Worm (Caenorhabditis elegans) whole organism, L1 larva: Measurements from ENCODE around the gene basl-1.

Experiments
- Y116A8C.19 ChIP-seq: sonication (generic microtip); optimal IDR thresholded peaks from 2 replicates; lab custom pipeline; 2016; ENCODE audit warnings: missing compliant biosample characterization, missing genetic modification characterization, borderline replicate concordance
- ama-1 ChIP-seq: fragments of 150-350 bp; optimal IDR thresholded peaks from 2 replicates; lab custom pipeline; 2014
- blmp-1 ChIP-seq: fragments of 150-350 bp; optimal IDR thresholded peaks from 2 replicates; lab custom pipeline; 2014; ENCODE audit warnings: missing biosample characterization, missing genetic modification characterization
- ceh-63 ChIP-seq: fragments of 200-800 bp; sonication (Bioruptor generic); optimal IDR thresholded peaks from 2 replicates; lab custom pipeline; 2018; ENCODE audit warnings: mild to moderate bottlenecking, missing genetic modification characterization, missing compliant biosample characterization
- ces-1 ChIP-seq: fragments of 150-350 bp; optimal IDR thresholded peaks from 2 replicates; lab custom pipeline; 2014; ENCODE audit warnings: missing biosample characterization, missing genetic modification reagents, missing genetic modification characterization
- efl-1 ChIP-seq, 4 experiments: fragments of 150-350 bp; optimal IDR thresholded peaks in 3 of 4; peaks in 1 of 4; 1 replicate in 1 of 4; 2 replicates in 3 of 4; lab custom pipeline; 2014; ENCODE audit warnings: missing biosample characterization in 2 of 4, missing genetic modification characterization in 2 of 4, missing genetic modification reagents in 2 of 4
- egl-13 ChIP-seq: sonication (generic microtip); optimal IDR thresholded peaks from 2 replicates; lab custom pipeline; 2016; ENCODE audit warnings: missing genotype, missing genetic modification reagents, missing genetic modification characterization, missing compliant biosample characterization
- elt-3 ChIP-seq, 6 experiments: fragments of 150-350 bp in 1 of 6; sonication (generic microtip); optimal IDR thresholded peaks; 2 replicates each; lab custom pipeline; 2017 to 2018; ENCODE audit warnings: missing biosample characterization in 6 of 6, missing genetic modification characterization in 6 of 6, inconsistent platforms in 1 of 6
- fkh-10 ChIP-seq: sonication (generic microtip); optimal IDR thresholded peaks from 2 replicates; lab custom pipeline; 2017; ENCODE audit warnings: missing biosample characterization, missing genetic modification reagents, missing genetic modification characterization
- fos-1 ChIP-seq: fragments of 150-350 bp; optimal IDR thresholded peaks from 2 replicates; lab custom pipeline; 2014; ENCODE audit warnings: missing biosample characterization, missing genetic modification characterization
- grh-1 ChIP-seq: fragments of 200-800 bp; sonication (Bioruptor generic); IDR thresholded peaks from 2 replicates; pipeline ENCODE4 v1.3.6; 2022; ENCODE audit warnings: missing genetic modification reagents, missing genetic modification characterization, missing compliant biosample characterization
- hlh-17 ChIP-seq: fragments of 200-800 bp; sonication (Bioruptor generic); optimal IDR thresholded peaks from 2 replicates; lab custom pipeline; 2018; ENCODE audit warnings: missing genetic modification characterization, mild to moderate bottlenecking, missing compliant biosample characterization, moderate library complexity, borderline replicate concordance
- irx-1 ChIP-seq: sonication (generic microtip); optimal IDR thresholded peaks from 2 replicates; lab custom pipeline; 2016; ENCODE audit warnings: missing genetic modification characterization, missing compliant biosample characterization
- isw-1 ChIP-seq: fragments of 200-800 bp; sonication (Bioruptor generic); IDR thresholded peaks from 2 replicates; pipeline ENCODE4 v1.3.6; 2022; ENCODE audit warnings: missing genetic modification characterization, missing compliant biosample characterization
- jun-1 ChIP-seq: fragments of 150-350 bp; optimal IDR thresholded peaks from 2 replicates; lab custom pipeline; 2014; ENCODE audit warnings: missing biosample characterization, missing genetic modification reagents, missing genetic modification characterization
- lin-14 ChIP-seq: fragments of 200-800 bp; sonication (Bioruptor generic); optimal IDR thresholded peaks from 2 replicates; lab custom pipeline; 2018; ENCODE audit warnings: mild to moderate bottlenecking, missing genetic modification characterization, moderate library complexity, missing compliant biosample characterization
- lin-15B ChIP-seq: fragments of 150-350 bp; sonication (generic microtip); optimal IDR thresholded peaks from 3 replicates; lab custom pipeline; 2014; ENCODE audit warnings: missing biosample characterization, missing genetic modification characterization
- lin-35 ChIP-seq, 2 experiments: fragments of 150-350 bp; optimal IDR thresholded peaks; 2 replicates each; lab custom pipeline; 2014; ENCODE audit warnings: missing biosample characterization in 2 of 2, missing genetic modification characterization in 2 of 2, missing genetic modification reagents in 2 of 2
- lin-39 ChIP-seq: fragments of 150-350 bp; optimal IDR thresholded peaks from 2 replicates; lab custom pipeline; 2014; ENCODE audit warnings: missing biosample characterization, missing genetic modification reagents, missing genetic modification characterization
- mef-2 ChIP-seq: fragments of 150-350 bp; optimal IDR thresholded peaks from 2 replicates; lab custom pipeline; 2014; ENCODE audit warnings: missing biosample characterization, missing genetic modification characterization
- nhr-12 ChIP-seq: sonication (generic microtip); optimal IDR thresholded peaks from 2 replicates; lab custom pipeline; 2017; ENCODE audit warnings: missing biosample characterization, missing genetic modification characterization
- nhr-20 ChIP-seq: sonication (generic microtip); optimal IDR thresholded peaks from 2 replicates; lab custom pipeline; 2016; ENCODE audit warnings: mild to moderate bottlenecking, missing genetic modification characterization, missing compliant biosample characterization
- nhr-71 ChIP-seq: sonication (generic microtip); optimal IDR thresholded peaks from 2 replicates; lab custom pipeline; 2016; ENCODE audit warnings: mild to moderate bottlenecking, missing genetic modification characterization, moderate library complexity, missing compliant biosample characterization
- nhr-90 ChIP-seq: sonication (generic microtip); optimal IDR thresholded peaks from 2 replicates; lab custom pipeline; 2016; ENCODE audit warnings: mild to moderate bottlenecking, missing genetic modification characterization, missing compliant biosample characterization; ENCODE audit not compliant: poor library complexity
- pag-3 ChIP-seq: sonication (generic microtip); optimal IDR thresholded peaks from 2 replicates; lab custom pipeline; 2017; ENCODE audit warnings: missing genetic modification characterization, mild to moderate bottlenecking, missing compliant biosample characterization, antibody characterized with exemption, borderline replicate concordance; ENCODE audit not compliant: insufficient read depth
- rnt-1 ChIP-seq: sonication (generic microtip); optimal IDR thresholded peaks from 2 replicates; lab custom pipeline; 2016; ENCODE audit warnings: mild to moderate bottlenecking, missing genetic modification characterization, moderate library complexity, missing compliant biosample characterization
- snpc-4 ChIP-seq: fragments of 150-350 bp; optimal IDR thresholded peaks from 2 replicates; lab custom pipeline; 2014; ENCODE audit warnings: missing biosample characterization, missing genetic modification characterization
- sox-4 ChIP-seq: sonication (generic microtip); optimal IDR thresholded peaks from 2 replicates; lab custom pipeline; 2016; ENCODE audit warnings: missing genetic modification characterization, missing compliant biosample characterization
- tbx-2 ChIP-seq: sonication (generic microtip); optimal IDR thresholded peaks from 2 replicates; lab custom pipeline; 2016; ENCODE audit warnings: missing genetic modification characterization, missing compliant biosample characterization
- tlp-1 ChIP-seq: fragments of 150-350 bp; optimal IDR thresholded peaks from 2 replicates; lab custom pipeline; 2014; ENCODE audit warnings: missing biosample characterization, missing genetic modification characterization
- unc-130 ChIP-seq: fragments of 150-350 bp; optimal IDR thresholded peaks from 2 replicates; lab custom pipeline; 2017; ENCODE audit warnings: missing biosample characterization, missing genetic modification characterization, inconsistent platforms
- unc-62 ChIP-seq: fragments of 150-350 bp; optimal IDR thresholded peaks from 2 replicates; lab custom pipeline; 2014; ENCODE audit warnings: missing biosample characterization, missing genetic modification reagents, missing genetic modification characterization
- unc-86 ChIP-seq: sonication (generic microtip); optimal IDR thresholded peaks from 2 replicates; lab custom pipeline; 2016; ENCODE audit warnings: missing genetic modification characterization, missing compliant biosample characterization
- vab-15 ChIP-seq: sonication (generic microtip); optimal IDR thresholded peaks from 2 replicates; lab custom pipeline; 2017; ENCODE audit warnings: missing genotype, mild to moderate bottlenecking, missing genetic modification characterization, missing compliant biosample characterization
- xbp-1 ChIP-seq: sonication (generic microtip); optimal IDR thresholded peaks from 2 replicates; lab custom pipeline; 2016; ENCODE audit warnings: missing genetic modification characterization, missing compliant biosample characterization

Gene basl-1

DNA sequence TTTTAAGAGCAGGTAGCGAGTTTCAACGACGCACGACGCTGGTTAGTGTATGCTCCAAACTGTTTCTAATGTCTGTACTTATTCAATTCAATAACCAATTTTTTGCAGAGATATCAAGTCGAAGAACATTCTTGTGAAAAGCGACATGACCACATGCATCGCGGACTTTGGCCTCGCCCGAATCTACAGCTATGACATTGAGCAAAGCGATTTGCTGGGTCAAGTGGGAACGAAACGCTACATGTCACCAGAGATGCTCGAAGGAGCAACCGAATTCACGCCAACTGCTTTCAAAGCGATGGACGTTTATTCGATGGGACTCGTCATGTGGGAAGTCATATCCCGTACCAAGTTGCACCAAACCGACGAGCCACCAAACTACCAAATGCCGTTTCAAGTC, 15.6 kb downstream of the basl-1 start (continued):
- TF ChIP-seq unc-86 (tag; lab: Kevin White, UChicago) (no peak), lin-15B (tag; lab: Kevin White, UChicago) (no peak), fkh-10 (GFP tag; lab: Kevin White, UChicago) (no peak), mef-2 (tag; lab: Kevin White, UChicago) (no peak), Y116A8C.19 (tag; lab: Kevin White, UChicago) (no peak), tlp-1 (tag; lab: Kevin White, UChicago) (no peak), blmp-1 (tag; lab: Kevin White, UChicago) (no peak), snpc-4 (tag; lab: Kevin White, UChicago) (no peak), efl-1 (optimal IDR thresholded peaks at IDR 0.05; lab: Kevin White, UChicago) (no peak), efl-1 (GFP tag; optimal IDR thresholded peaks at IDR 0.05 in 1 of 2; lab: Kevin White, UChicago) (peak in 1 of 2 experiments; percentile 72), grh-1 (GFP tag; lab: Robert Waterston, UW) (no peak), nhr-20 (no peak), ces-1 (GFP tag; lab: Kevin White, UChicago) (no peak), nhr-90 (tag; lab: Kevin White, UChicago) (no peak), ceh-63 (GFP tag; lab: Kevin White, UChicago) (no peak), pag-3 (tag; lab: Kevin White, UChicago) (no peak), irx-1 (no peak), tbx-2 (tag; lab: Kevin White, UChicago) (no peak), ama-1 (lab: Kevin White, UChicago) (no peak), nhr-71 (tag; lab: Kevin White, UChicago) (peak; percentile 42), unc-130 (tag; lab: Kevin White, UChicago) (peak; percentile 63), fos-1 (tag; lab: Kevin White, UChicago) (no peak)
- TF ChIP-seq, all 84 proteins: peak for 7

DNA sequence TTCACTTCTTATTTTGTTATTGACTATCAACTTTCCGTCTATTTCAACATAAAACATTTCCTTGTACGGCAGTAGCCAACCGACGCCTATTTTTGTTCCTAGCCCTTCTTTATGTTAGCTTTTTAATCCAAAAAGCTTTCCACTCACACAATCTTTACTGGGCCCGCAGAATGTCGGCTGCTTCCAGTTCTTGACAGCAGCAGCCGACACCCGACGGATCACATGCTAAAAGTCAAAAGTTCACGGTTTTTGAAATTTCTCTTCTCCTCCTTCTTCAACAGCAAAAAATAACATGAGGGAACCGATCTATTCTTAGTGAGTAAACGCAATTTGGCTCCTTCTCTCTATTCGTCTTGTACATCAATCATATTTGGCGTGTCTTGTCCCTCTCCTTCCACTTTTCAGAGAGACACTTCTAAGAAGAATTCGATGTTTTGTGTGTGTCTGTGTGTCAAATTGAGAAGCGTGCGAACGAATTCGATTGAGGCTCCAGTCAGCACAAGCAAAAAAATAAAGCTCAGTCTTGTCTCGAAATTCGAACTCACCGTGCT, 17.8 kb downstream of the basl-1 start:
- TF ChIP-seq snpc-4 (tag; lab: Kevin White, UChicago) (peak; percentile 87), nhr-12 (tag; lab: Kevin White, UChicago) (no peak), lin-14 (GFP tag; lab: Kevin White, UChicago) (peak; percentile 69), lin-35 (GFP tag; optimal IDR thresholded peaks at IDR 0.05; lab: Kevin White, UChicago) (no peak), isw-1 (GFP tag; lab: Robert Waterston, UW) (no peak), fkh-10 (GFP tag; lab: Kevin White, UChicago) (peak; percentile 89), jun-1 (tag; lab: Kevin White, UChicago) (no peak), ces-1 (GFP tag; lab: Kevin White, UChicago) (peak; percentile 45), fos-1 (tag; lab: Kevin White, UChicago) (no peak)

DNA sequence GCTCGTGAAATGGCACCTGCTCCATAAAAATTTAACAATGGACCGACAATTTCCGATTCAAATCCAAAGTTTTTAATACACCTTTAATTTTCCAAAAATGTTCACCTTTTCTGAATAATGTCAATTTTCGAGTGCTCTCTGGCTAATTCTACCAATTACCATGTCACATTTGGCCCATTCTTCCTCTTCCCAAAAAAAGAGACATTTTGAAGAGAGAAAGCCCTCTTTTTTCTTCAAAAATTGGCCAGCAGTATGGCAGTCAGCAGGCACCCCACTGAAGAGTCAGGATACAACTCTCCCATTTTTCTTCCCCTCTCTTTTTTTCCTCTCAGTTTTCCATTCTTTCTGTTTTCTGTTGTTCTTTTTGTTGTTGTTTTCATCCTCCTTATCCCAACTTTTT, 19.8 kb downstream of the basl-1 start:
- TF ChIP-seq lin-14 (GFP tag; lab: Kevin White, UChicago) (peak; percentile 48), unc-62 (GFP tag; lab: Kevin White, UChicago) (no peak)

DNA sequence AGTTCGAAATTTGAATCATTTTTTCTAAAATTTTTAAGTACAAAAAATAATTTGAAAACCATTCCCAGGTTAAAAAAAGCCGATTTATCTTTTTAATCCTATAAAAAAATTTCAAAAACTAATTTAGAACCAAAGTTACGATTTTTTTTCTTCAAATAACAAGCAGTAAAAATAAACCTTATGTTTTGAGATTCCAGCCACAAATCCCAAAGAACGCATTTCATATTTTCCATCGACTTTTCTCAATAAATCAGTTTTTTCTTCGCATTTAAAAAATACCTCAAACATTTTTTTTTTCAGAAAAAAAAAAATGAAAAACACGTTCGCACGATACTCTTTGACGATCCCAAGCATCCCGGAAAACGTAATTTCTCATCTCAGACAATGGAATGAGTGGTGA, 20.4 kb downstream of the basl-1 start, which contains the start of gene ckk-1:
Gene ckk-1, plus strand, starts transcription at position 301 of the 400 bp plus-strand sequence.
- TF ChIP-seq rnt-1 (no peak), blmp-1 (tag; lab: Kevin White, UChicago) (no peak), lin-39 (no peak), ces-1 (GFP tag; lab: Kevin White, UChicago) (no peak), hlh-17 (GFP tag; lab: Kevin White, UChicago) (no peak), efl-1 (optimal IDR thresholded peaks at IDR 0.05; lab: Kevin White, UChicago) (no peak), efl-1 (GFP tag; optimal IDR thresholded peaks at IDR 0.05 in 1 of 2; lab: Kevin White, UChicago) (no peak), vab-15 (no peak), unc-62 (GFP tag; lab: Kevin White, UChicago) (no peak), sox-4 (tag; lab: Kevin White, UChicago) (no peak), elt-3 (tag; optimal IDR thresholded peaks at IDR 0.05; lab: Kevin White, UChicago) (no peak), xbp-1 (tag; lab: Kevin White, UChicago) (no peak), unc-130 (tag; lab: Kevin White, UChicago) (no peak), nhr-12 (tag; lab: Kevin White, UChicago) (no peak), egl-13 (no peak)
